Worm (Caenorhabditis elegans): Measurements from ENCODE around the gene ZC21.8.

The ZC21.8 gene

DNA sequence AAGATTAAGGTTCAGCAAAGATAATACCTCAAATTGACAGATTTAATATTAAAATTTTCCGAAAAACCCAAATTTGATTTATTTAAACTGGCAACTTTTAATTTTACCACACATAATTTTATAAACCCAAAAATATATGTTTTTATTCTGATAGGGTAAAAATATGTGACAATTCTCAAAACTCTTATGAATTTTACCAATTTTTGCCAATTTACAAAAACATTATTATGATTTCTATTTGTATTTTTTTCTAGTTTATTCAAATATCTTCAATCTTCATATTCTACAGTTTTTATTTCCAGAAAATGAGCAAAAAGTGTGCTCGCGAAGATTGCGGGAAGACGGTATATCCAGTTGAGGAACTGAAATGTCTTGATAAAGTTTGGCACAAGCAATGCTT is 35.9 kb downstream of the ZC21.8 start, which contains the start of gene F42H10.3:
TSS of gene F42H10.3 (plus strand) at position 301 of the 400 bp plus-strand sequence.
- TF ChIP-seq mab-5 (tag; optimal IDR thresholded peaks at IDR 0.05) (no peak), dmd-4 (tag; optimal IDR thresholded peaks at IDR 0.05) (no peak), nhr-77 (tag; optimal IDR thresholded peaks at IDR 0.05) (no peak), unc-39 (tag; optimal IDR thresholded peaks at IDR 0.05) (no peak), ceh-16 (tag; optimal IDR thresholded peaks at IDR 0.05) (no peak), fos-1 (tag; optimal IDR thresholded peaks at IDR 0.05) (no peak), lin-13 (GFP tag; optimal IDR thresholded peaks at IDR 0.05) (no peak), F13H6.1 (tag; optimal IDR thresholded peaks at IDR 0.05) (no peak), unc-55 (GFP tag; optimal IDR thresholded peaks at IDR 0.05) (no peak), lsy-2 (tag; optimal IDR thresholded peaks at IDR 0.05) (no peak), lin-39 (tag; optimal IDR thresholded peaks at IDR 0.05) (no peak), ztf-4 (tag; optimal IDR thresholded peaks at IDR 0.05) (no peak), R02D3.7 (tag; optimal IDR thresholded peaks at IDR 0.05) (no peak), alr-1 (tag; optimal IDR thresholded peaks at IDR 0.05) (no peak), sma-9 (GFP tag; optimal IDR thresholded peaks at IDR 0.05) (no peak), sma-9 (tag; optimal IDR thresholded peaks at IDR 0.05) (no peak), nhr-11 (tag; optimal IDR thresholded peaks at IDR 0.05) (no peak), crh-2 (tag; optimal IDR thresholded peaks at IDR 0.05) (no peak), nhr-237 (tag; optimal IDR thresholded peaks at IDR 0.05) (no peak), nhr-10 (tag; optimal IDR thresholded peaks at IDR 0.05) (no peak)

DNA sequence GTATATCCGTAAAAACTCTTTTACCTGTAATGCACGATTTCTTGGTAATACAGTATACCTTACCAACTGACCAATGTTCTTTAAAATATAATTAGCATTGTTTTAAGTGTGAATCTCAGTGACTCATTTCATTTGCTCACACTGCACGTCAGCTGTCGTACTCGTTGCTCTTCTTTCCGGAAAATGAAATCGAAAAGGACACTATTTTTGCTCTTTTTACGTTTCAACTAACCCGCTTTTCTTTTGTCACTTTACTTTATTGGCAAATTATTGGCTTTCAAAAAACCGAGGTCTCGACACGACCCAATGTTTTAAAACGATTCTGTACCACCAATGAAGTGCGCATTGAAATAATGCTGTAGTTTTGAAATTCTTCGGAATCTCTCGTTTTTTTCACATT is 39.4 kb downstream of the ZC21.8 start, which contains the start of gene F42H10.6:
TSS of gene F42H10.6 (minus strand) at position 101 of the 400 bp plus-strand sequence.
- no peak for TF ChIP-seq mab-5 (tag; optimal IDR thresholded peaks at IDR 0.05)
- no peak for TF ChIP-seq mbf-1 (tag; optimal IDR thresholded peaks at IDR 0.05)

DNA sequence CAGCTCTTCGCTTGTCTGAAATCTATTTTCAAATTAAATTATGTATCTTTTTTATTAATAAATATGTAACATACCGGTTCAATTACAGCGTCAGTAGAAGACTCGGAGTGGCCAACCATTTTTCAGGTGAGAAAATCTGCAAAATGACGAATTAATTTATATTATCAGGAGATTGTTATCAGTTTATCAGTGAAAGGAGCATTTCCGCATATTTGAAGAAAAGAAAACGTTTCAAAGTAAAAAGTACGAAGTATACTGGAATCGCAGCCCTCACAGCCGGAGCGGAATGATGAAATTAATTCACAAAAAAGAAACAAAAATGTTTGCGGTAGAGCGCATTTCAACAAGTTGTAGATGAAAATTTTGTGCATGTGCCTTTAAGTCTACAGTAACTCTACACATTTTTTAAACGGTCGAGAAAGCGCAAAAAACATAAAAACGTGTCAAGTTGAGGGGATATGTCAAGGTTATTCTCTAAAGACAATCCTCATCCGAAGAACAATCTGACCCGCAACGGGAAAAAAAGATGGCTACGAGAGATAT is 40.4 kb downstream of the ZC21.8 start:
- TF ChIP-seq fos-1 (tag; optimal IDR thresholded peaks at IDR 0.05) (peak; percentile 63), ZK546.5 (tag; optimal IDR thresholded peaks at IDR 0.05) (no peak), sma-9 (GFP tag; optimal IDR thresholded peaks at IDR 0.05) (peak; percentile 9), sma-9 (tag; optimal IDR thresholded peaks at IDR 0.05) (no peak), unc-39 (tag; optimal IDR thresholded peaks at IDR 0.05) (no peak)

DNA sequence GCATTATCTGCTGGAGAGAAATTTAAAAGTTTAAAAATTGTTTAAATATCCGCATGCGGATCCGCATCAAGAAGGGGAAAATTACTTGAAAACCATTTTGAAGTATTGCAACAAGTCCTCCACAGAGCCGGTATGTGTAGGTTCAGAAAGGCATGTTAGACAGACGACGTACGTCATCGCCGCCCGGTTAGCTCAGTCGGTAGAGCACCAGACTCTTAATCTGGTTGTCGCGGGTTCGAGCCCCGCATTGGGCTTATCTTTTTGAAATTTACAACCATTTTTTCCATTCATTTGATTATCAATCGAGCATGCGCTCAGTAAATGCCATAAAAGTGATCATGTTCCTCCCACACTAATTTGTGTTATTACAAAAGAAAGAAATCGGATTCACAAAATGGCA is 46.5 kb downstream of the ZC21.8 start:
- TF ChIP-seq nhr-12 (tag; optimal IDR thresholded peaks at IDR 0.05) (no peak), sma-3 (GFP tag; optimal IDR thresholded peaks at IDR 0.05) (no peak), snpc-4 (tag; optimal IDR thresholded peaks at IDR 0.05) (no peak), nhr-23 (tag; optimal IDR thresholded peaks at IDR 0.05) (no peak), C34F6.9 (tag; optimal IDR thresholded peaks at IDR 0.05) (no peak), elt-1 (tag; optimal IDR thresholded peaks at IDR 0.05) (no peak), sem-4 (tag; optimal IDR thresholded peaks at IDR 0.05) (no peak), F13H6.1 (tag; optimal IDR thresholded peaks at IDR 0.05) (no peak), alr-1 (tag; optimal IDR thresholded peaks at IDR 0.05) (no peak), lin-39 (tag; optimal IDR thresholded peaks at IDR 0.05) (no peak), nhr-6 (tag; optimal IDR thresholded peaks at IDR 0.05) (no peak), elt-3 (tag; optimal IDR thresholded peaks at IDR 0.05) (no peak)

Measured in whole organism, L2 larva.